Worm (Caenorhabditis elegans) whole organism, L4/young adult: ENCODE results near the gene rpb-11.

Experiments used
- W03F9.2 ChIP-seq: fragments of 150-350 bp; optimal IDR thresholded peaks from 2 replicates; lab custom pipeline; 2014; ENCODE audit warnings: missing biosample characterization, missing genetic modification characterization
- dao-5 ChIP-seq: sonication (generic microtip); optimal IDR thresholded peaks from 2 replicates; lab custom pipeline; 2016; ENCODE audit warnings: missing genotype, missing genetic modification characterization, moderate library complexity, missing compliant biosample characterization
- him-1 ChIP-seq: sonication (generic microtip); optimal IDR thresholded peaks from 2 replicates; lab custom pipeline; 2016; ENCODE audit warnings: missing genotype, missing genetic modification reagents, missing genetic modification characterization, missing compliant biosample characterization

ce11 chrII:14098348-14098747 lies 38.5 kb downstream of the rpb-11 start:
- TF ChIP-seq dao-5: no peak
- no peak for TF ChIP-seq W03F9.2
- no peak for TF ChIP-seq him-1 (tag; lab: Kevin White, UChicago)
